Fruit fly (Drosophila melanogaster): Measurements from ENCODE around the gene CG13643.

The CG13643 gene

DNA sequence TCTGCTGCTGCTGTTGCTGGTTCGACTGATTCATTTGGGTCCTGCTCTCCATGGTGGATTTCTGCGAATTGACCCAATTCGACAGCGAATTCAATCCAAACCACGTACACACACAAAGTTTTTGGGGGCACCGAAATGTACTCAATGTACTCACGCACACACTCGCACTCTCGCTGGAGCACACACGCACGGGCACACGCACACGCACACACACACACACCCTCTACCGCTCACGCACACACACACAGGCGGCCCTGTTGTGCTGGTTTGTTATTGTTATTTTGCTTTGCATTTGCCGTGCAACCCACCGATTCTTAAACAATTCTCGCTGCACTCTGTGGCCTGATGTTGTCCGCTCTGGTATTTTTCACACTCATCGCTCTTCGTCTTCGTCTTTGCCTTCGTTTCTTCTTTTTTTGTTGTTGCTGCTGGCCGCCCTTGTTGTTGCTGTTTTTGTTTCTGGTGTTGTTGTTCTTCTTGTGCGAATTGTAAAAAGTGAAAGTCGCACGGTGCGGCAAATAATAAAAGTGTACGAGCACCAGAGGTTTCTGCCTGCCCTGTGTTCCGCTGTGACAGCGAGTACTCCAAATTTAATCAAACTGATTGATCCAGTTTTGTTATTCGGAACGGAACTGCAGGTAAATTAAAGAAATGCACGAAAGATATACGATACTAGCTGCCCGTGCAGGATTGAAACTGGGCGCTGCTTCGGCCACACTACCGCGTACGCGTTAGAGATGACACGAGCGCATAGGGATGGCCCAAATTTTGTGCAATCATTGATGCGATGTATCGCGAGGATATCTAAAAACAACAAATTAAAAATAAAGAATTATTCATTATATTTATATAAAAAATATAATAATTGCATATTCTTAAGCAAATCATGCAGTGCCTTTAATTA is 29.6 kb downstream of the CG13643 start, which contains the start of gene CG3744 (continued):
- TF ChIP-seq Lim3 (GFP tag; IDR thresholded peaks at IDR 0.05): peak; percentile 70
- peak; percentile 93 for TF ChIP-seq ind (GFP tag; optimal IDR thresholded peaks at IDR 0.05)
- peak; percentile 96 for TF ChIP-seq CG6272 (GFP tag; IDR thresholded peaks at IDR 0.05)
- peak; percentile 76 for TF ChIP-seq trh (GFP tag; optimal IDR thresholded peaks at IDR 0.05)
- peak; percentile 39 for TF ChIP-seq Side (GFP tag; optimal IDR thresholded peaks at IDR 0.05)
- TF ChIP-seq fd64A (GFP tag; optimal IDR thresholded peaks at IDR 0.05): no peak
- peak; percentile 46 for TF ChIP-seq Doc2 (GFP tag; IDR thresholded peaks at IDR 0.05)
- TF ChIP-seq pho (GFP tag; optimal IDR thresholded peaks at IDR 0.05): peak; percentile 58
- peak; percentile 18 for TF ChIP-seq HmgD (GFP tag; optimal IDR thresholded peaks at IDR 0.05)
- peak; percentile 0 for TF ChIP-seq grn (GFP tag; optimal IDR thresholded peaks at IDR 0.05)
- TF ChIP-seq Xrp1 (GFP tag; IDR thresholded peaks at IDR 0.05): peak; percentile 95
- no peak for TF ChIP-seq E2f2 (GFP tag; IDR thresholded peaks at IDR 0.05)
- peak; percentile 83 for TF ChIP-seq CG8290 (GFP tag; optimal IDR thresholded peaks at IDR 0.05)
- peak in 1 of 2 experiments; percentile 17 for TF ChIP-seq CG8290 (tag; optimal IDR thresholded peaks at IDR 0.05)
- peak; percentile 89 for TF ChIP-seq CG13775 (GFP tag; optimal IDR thresholded peaks at IDR 0.05)
- TF ChIP-seq CG9727 (GFP tag; optimal IDR thresholded peaks at IDR 0.05): peak; percentile 88
- TF ChIP-seq CG43689 (GFP tag; IDR thresholded peaks at IDR 0.05): peak; percentile 82
- peak; percentile 9 for TF ChIP-seq Hey (tag; optimal IDR thresholded peaks at IDR 0.05)
- no peak for TF ChIP-seq eve (GFP tag; optimal IDR thresholded peaks at IDR 0.05)
- TF ChIP-seq CG18262 (tag; optimal IDR thresholded peaks at IDR 0.05): peak; percentile 89
- peak; percentile 81 for TF ChIP-seq CG11696 (GFP tag; IDR thresholded peaks at IDR 0.05)
- TF ChIP-seq al (GFP tag; IDR thresholded peaks at IDR 0.05): peak; percentile 94
- TF ChIP-seq Fer3 (tag; optimal IDR thresholded peaks at IDR 0.05): peak; percentile 92
- no peak for TF ChIP-seq lov (optimal IDR thresholded peaks at IDR 0.05)
- peak; percentile 93 for TF ChIP-seq lov (GFP tag; IDR thresholded peaks at IDR 0.05)
- peak; percentile 78 for TF ChIP-seq CG4617 (GFP tag; optimal IDR thresholded peaks at IDR 0.05; ENCODE audit: borderline replicate concordance)
- TF ChIP-seq sisA (GFP tag; IDR thresholded peaks at IDR 0.05): peak; percentile 94
- TF ChIP-seq slp2 (GFP tag; optimal IDR thresholded peaks at IDR 0.05): peak; percentile 33
- peak; percentile 79 for TF ChIP-seq zen (tag; optimal IDR thresholded peaks at IDR 0.05)
- TF ChIP-seq ttk (GFP tag; IDR thresholded peaks at IDR 0.05): peak; percentile 89
- TF ChIP-seq C15 (GFP tag; IDR thresholded peaks at IDR 0.05): peak; percentile 88
- no peak for TF ChIP-seq Vsx1 (GFP tag; optimal IDR thresholded peaks at IDR 0.05)
- peak; percentile 96 for TF ChIP-seq CG11247 (GFP tag; IDR thresholded peaks at IDR 0.05)
- TF ChIP-seq hbn (GFP tag; IDR thresholded peaks at IDR 0.05; ENCODE audit: partially characterized antibody): peak; percentile 97
- peak; percentile 85 for TF ChIP-seq Fer1 (GFP tag; optimal IDR thresholded peaks at IDR 0.05)
- peak; percentile 92 for TF ChIP-seq Aef1 (GFP tag; IDR thresholded peaks at IDR 0.05)
- TF ChIP-seq CG16863 (GFP tag; optimal IDR thresholded peaks at IDR 0.05): peak; percentile 59
- peak; percentile 55 for TF ChIP-seq CG8359 (GFP tag; optimal IDR thresholded peaks at IDR 0.05; ENCODE audit: borderline replicate concordance)
- peak; percentile 81 for TF ChIP-seq CG18764 (GFP tag; optimal IDR thresholded peaks at IDR 0.05)
- TF ChIP-seq crol (GFP tag; IDR thresholded peaks at IDR 0.05): peak; percentile 44; the same call in 1 of the 2 replicates
- TF ChIP-seq HLH54F (GFP tag; optimal IDR thresholded peaks at IDR 0.05): peak; percentile 82
- TF ChIP-seq CG15073 (GFP tag; optimal IDR thresholded peaks at IDR 0.05): peak; percentile 49
- TF ChIP-seq CoRest (tag; optimal IDR thresholded peaks at IDR 0.05): peak; percentile 93
- TF ChIP-seq CG9817 (tag; optimal IDR thresholded peaks at IDR 0.05): peak; percentile 95
- peak; percentile 93 for TF ChIP-seq CG6791 (GFP tag; IDR thresholded peaks at IDR 0.05; ENCODE audit: partially characterized antibody)
- TF ChIP-seq dmrt11E (tag; optimal IDR thresholded peaks at IDR 0.05): peak; percentile 86
- no peak for TF ChIP-seq en (GFP tag; optimal IDR thresholded peaks at IDR 0.05)
- peak; percentile 77 for TF ChIP-seq CG9609 (GFP tag; optimal IDR thresholded peaks at IDR 0.05)
- TF ChIP-seq CG1024 (GFP tag; IDR thresholded peaks at IDR 0.05): peak; percentile 85
- TF ChIP-seq Bgb (GFP tag; IDR thresholded peaks at IDR 0.05; ENCODE audit: partially characterized antibody): peak; percentile 95
